Worm (Caenorhabditis elegans) whole organism, L4 larva: ENCODE data around the gene C04B4.2.
"Not testable (repeated sequence)": the region's sequence is repeated elsewhere in the genome, so short reads cannot be mapped to it uniquely, and the experiment has no call there.

Source experiments
- F10B5.3 ChIP-seq: sonication (generic microtip); optimal IDR thresholded peaks from 2 replicates; lab custom pipeline; 2016; ENCODE audit warnings: mild to moderate bottlenecking, missing genetic modification characterization, missing compliant biosample characterization
- F37D6.2 ChIP-seq: sonication (generic microtip); optimal IDR thresholded peaks from 2 replicates; lab custom pipeline; 2016; ENCODE audit warnings: mild to moderate bottlenecking, missing genetic modification characterization, missing compliant biosample characterization
- T26A8.4 ChIP-seq: fragments of 200-800 bp; sonication (Bioruptor generic); IDR thresholded peaks from 2 replicates; pipeline ENCODE4 v1.3.6; 2022; ENCODE audit warnings: missing genetic modification characterization, missing compliant biosample characterization
- Y48G9A.11 ChIP-seq: fragments of 200-800 bp; sonication (Bioruptor generic); IDR thresholded peaks from 2 replicates; pipeline ENCODE4 v1.3.6; 2022; ENCODE audit warnings: missing genetic modification reagents, missing genetic modification characterization, missing compliant biosample characterization
- ZK546.5 ChIP-seq, 2 experiments: sonication (generic microtip); optimal IDR thresholded peaks; 2 replicates each; lab custom pipeline; 2017; ENCODE audit warnings: missing biosample characterization in 2 of 2, missing genetic modification characterization in 2 of 2
- aha-1 ChIP-seq: fragments of 150-350 bp; peaks from one replicate; lab custom pipeline; 2014; ENCODE audit warnings: missing biosample characterization, missing genetic modification characterization
- ama-1 ChIP-seq: fragments of 150-350 bp; optimal IDR thresholded peaks from 2 replicates; lab custom pipeline; 2014; ENCODE audit warnings: inconsistent platforms, mixed read lengths
- attf-4 ChIP-seq: sonication (generic microtip); optimal IDR thresholded peaks from 3 replicates; lab custom pipeline; 2017; ENCODE audit warnings: missing biosample characterization, missing genetic modification characterization
- ceh-28 ChIP-seq: fragments of 150-350 bp; optimal IDR thresholded peaks from 2 replicates; lab custom pipeline; 2014; ENCODE audit warnings: missing biosample characterization, missing genetic modification reagents, missing genetic modification characterization
- ceh-44 ChIP-seq: fragments of 200-800 bp; sonication (Bioruptor generic); IDR thresholded peaks from 2 replicates; pipeline ENCODE4 v1.3.6; 2022; ENCODE audit warnings: missing genetic modification reagents, missing genetic modification characterization, missing compliant biosample characterization
- ceh-62 ChIP-seq: sonication (generic microtip); optimal IDR thresholded peaks from 2 replicates; lab custom pipeline; 2017; ENCODE audit warnings: missing biosample characterization, missing genetic modification characterization
- ceh-82 ChIP-seq: sonication (generic microtip); optimal IDR thresholded peaks from 2 replicates; lab custom pipeline; 2017; ENCODE audit warnings: missing biosample characterization, missing genetic modification characterization
- ces-1 ChIP-seq: fragments of 150-350 bp; sonication (generic microtip); optimal IDR thresholded peaks from 4 replicates; lab custom pipeline; 2014; ENCODE audit warnings: missing biosample characterization, missing genetic modification reagents, missing genetic modification characterization
- ctbp-1 ChIP-seq: fragments of 200-800 bp; sonication (Bioruptor generic); IDR thresholded peaks from 2 replicates; pipeline ENCODE4 v1.3.6; 2022; ENCODE audit warnings: missing genetic modification reagents, missing genetic modification characterization, missing compliant biosample characterization
- daf-8 ChIP-seq: fragments of 200-800 bp; sonication (Bioruptor generic); IDR thresholded peaks from 2 replicates; pipeline ENCODE4 v1.3.6; 2022; ENCODE audit warnings: missing genetic modification characterization, missing compliant biosample characterization
- dmd-8 ChIP-seq: fragments of 200-800 bp; sonication (Bioruptor generic); IDR thresholded peaks from 2 replicates; pipeline ENCODE4 v1.3.6; 2022; ENCODE audit warnings: missing genetic modification characterization, missing compliant biosample characterization
- gei-8 ChIP-seq: fragments of 200-800 bp; sonication (Bioruptor generic); optimal IDR thresholded peaks from 2 replicates; lab custom pipeline; 2018; ENCODE audit warnings: mild to moderate bottlenecking, missing genetic modification characterization, missing compliant biosample characterization
- lin-38 ChIP-seq: fragments of 200-800 bp; sonication (Bioruptor generic); IDR thresholded peaks from 2 replicates; pipeline ENCODE4 v1.3.6; 2022; ENCODE audit warnings: missing genetic modification reagents, missing genetic modification characterization, missing compliant biosample characterization
- madf-9 ChIP-seq: fragments of 200-800 bp; sonication (Bioruptor generic); conservative IDR thresholded peaks from 2 replicates; pipeline ENCODE4 v1.3.6; 2022; ENCODE audit warnings: missing genetic modification reagents, missing genetic modification characterization, missing compliant biosample characterization
- mxl-2 ChIP-seq: fragments of 200-800 bp; sonication (Bioruptor generic); conservative IDR thresholded peaks from 2 replicates; pipeline ENCODE4 v1.3.6; 2022; ENCODE audit warnings: missing genetic modification reagents, missing genetic modification characterization, missing compliant biosample characterization
- nhr-11 ChIP-seq: fragments of 150-350 bp; optimal IDR thresholded peaks from 2 replicates; lab custom pipeline; 2014; ENCODE audit warnings: missing biosample characterization, missing genetic modification characterization
- nhr-111 ChIP-seq: fragments of 200-800 bp; sonication (Bioruptor generic); optimal IDR thresholded peaks from 2 replicates; lab custom pipeline; 2018; ENCODE audit warnings: mild to moderate bottlenecking, missing genetic modification characterization, missing compliant biosample characterization
- nhr-237 ChIP-seq: sonication (generic microtip); optimal IDR thresholded peaks from 2 replicates; lab custom pipeline; 2017; ENCODE audit warnings: missing biosample characterization, missing genetic modification characterization
- nhr-25 ChIP-seq: sonication (generic microtip); optimal IDR thresholded peaks from 2 replicates; lab custom pipeline; 2017; ENCODE audit warnings: missing genetic modification characterization, mild to moderate bottlenecking, missing compliant biosample characterization, antibody characterized with exemption, moderate library complexity, borderline replicate concordance; ENCODE audit not compliant: insufficient read depth
- nhr-28 ChIP-seq: fragments of 150-350 bp; optimal IDR thresholded peaks from 2 replicates; lab custom pipeline; 2014; ENCODE audit warnings: missing biosample characterization, missing genetic modification characterization
- nhr-48 ChIP-seq: sonication (generic microtip); optimal IDR thresholded peaks from 2 replicates; lab custom pipeline; 2016; ENCODE audit warnings: mild to moderate bottlenecking, missing genetic modification characterization, missing compliant biosample characterization
- nhr-76 ChIP-seq: fragments of 150-350 bp; optimal IDR thresholded peaks from 2 replicates; lab custom pipeline; 2014; ENCODE audit warnings: missing biosample characterization, missing genetic modification characterization
- php-3 ChIP-seq: fragments of 200-800 bp; sonication (Bioruptor generic); IDR thresholded peaks from 2 replicates; pipeline ENCODE4 v1.3.6; 2022; ENCODE audit warnings: missing genetic modification reagents, missing genetic modification characterization, missing compliant biosample characterization
- saeg-2 ChIP-seq: fragments of 200-800 bp; sonication (Bioruptor generic); IDR thresholded peaks from 2 replicates; pipeline ENCODE4 v1.3.6; 2022; ENCODE audit warnings: missing genetic modification reagents, missing genetic modification characterization, missing compliant biosample characterization
- skn-1 ChIP-seq: fragments of 150-350 bp; optimal IDR thresholded peaks from 2 replicates; lab custom pipeline; 2014; ENCODE audit warnings: missing biosample characterization, missing genetic modification characterization
- snpc-1.2 ChIP-seq: fragments of 200-800 bp; sonication (Bioruptor generic); IDR thresholded peaks from 2 replicates; pipeline ENCODE4 v1.3.6; 2022; ENCODE audit warnings: missing genetic modification reagents, missing genetic modification characterization, missing compliant biosample characterization
- spr-3 ChIP-seq: fragments of 200-800 bp; sonication (Bioruptor generic); optimal IDR thresholded peaks from 2 replicates; lab custom pipeline; 2018; ENCODE audit warnings: mild to moderate bottlenecking, missing genetic modification characterization, missing compliant biosample characterization
- tra-1 ChIP-seq: fragments of 200-800 bp; sonication (Bioruptor generic); IDR thresholded peaks from 2 replicates; pipeline ENCODE4 v1.3.6; 2022; ENCODE audit warnings: missing genetic modification reagents, missing genetic modification characterization, missing compliant biosample characterization
- unc-39 ChIP-seq: sonication (generic microtip); optimal IDR thresholded peaks from 2 replicates; lab custom pipeline; 2017; ENCODE audit warnings: missing biosample characterization, missing genetic modification characterization
- unc-62 ChIP-seq, 3 experiments: fragments of 150-350 bp in 1 of 3; sonication (generic microtip); optimal IDR thresholded peaks in 2 of 3; peaks in 1 of 3; 1 replicate in 1 of 3; 2 replicates in 2 of 3; lab custom pipeline; 2014 to 2017; ENCODE audit warnings: missing biosample characterization in 3 of 3, missing genetic modification characterization in 3 of 3, missing genetic modification reagents in 3 of 3, missing genotype in 1 of 3
- zip-11 ChIP-seq: fragments of 200-800 bp; sonication (Bioruptor generic); IDR thresholded peaks from 2 replicates; pipeline ENCODE4 v1.3.6; 2022; ENCODE audit warnings: missing genetic modification characterization, missing compliant biosample characterization
- zip-2 ChIP-seq: fragments of 150-350 bp; optimal IDR thresholded peaks from 2 replicates; lab custom pipeline; 2014; ENCODE audit warnings: missing biosample characterization, missing genetic modification characterization
- ztf-11 ChIP-seq: fragments of 150-350 bp; optimal IDR thresholded peaks from 2 replicates; lab custom pipeline; 2014; ENCODE audit warnings: missing biosample characterization, missing genetic modification characterization
- ztf-7 ChIP-seq: fragments of 150-350 bp; optimal IDR thresholded peaks from 2 replicates; lab custom pipeline; 2014; ENCODE audit warnings: missing biosample characterization, missing genetic modification characterization

C04B4.2 gene

ce11 chrX:12306565-12306964 is 23.5 kb downstream of the C04B4.2 start, which contains the start of gene phf-32:
Gene phf-32 (plus strand): TSS chrX:12306865.
- TF ChIP-seq nhr-28 (tag; lab: Kevin White, UChicago) (no peak), ceh-44 (GFP tag; lab: Robert Waterston, UW) (no peak), ceh-62 (tag; lab: Kevin White, UChicago) (no peak), F10B5.3 (no peak), skn-1 (tag; lab: Kevin White, UChicago) (no peak), aha-1 (tag; lab: Kevin White, UChicago) (no peak), ces-1 (GFP tag; lab: Kevin White, UChicago) (no peak), php-3 (GFP tag; lab: Robert Waterston, UW) (no peak), T26A8.4 (GFP tag; lab: Robert Waterston, UW) (no peak), saeg-2 (GFP tag; lab: Robert Waterston, UW) (no peak), ceh-28 (tag; lab: Kevin White, UChicago) (no peak), ztf-7 (no peak), unc-39 (no peak), zip-2 (tag; lab: Kevin White, UChicago) (no peak), ctbp-1 (GFP tag; lab: Robert Waterston, UW) (no peak), lin-38 (no peak), ama-1 (lab: Kevin White, UChicago) (no peak), unc-62 (GFP tag; optimal IDR thresholded peaks at IDR 0.05 in 1 of 2; lab: Kevin White, UChicago) (no peak), unc-62 (tag; optimal IDR thresholded peaks at IDR 0.05; lab: Kevin White, UChicago) (no peak), nhr-48 (tag; lab: Kevin White, UChicago) (no peak), ztf-11 (tag; lab: Kevin White, UChicago) (no peak)

ce11 chrX:12308045-12308499 is 25.0 kb downstream of the C04B4.2 start, which contains the start of gene F17A2.16:
Gene F17A2.16 (plus strand): TSS chrX:12308449.
- TF ChIP-seq unc-62 (GFP tag; optimal IDR thresholded peaks at IDR 0.05 in 1 of 2; lab: Kevin White, UChicago) (peak in 1 of 2 experiments; percentile 54), snpc-1.2 (peak; percentile 82)
- not testable (repeated sequence) for TF ChIP-seq unc-62 (tag; optimal IDR thresholded peaks at IDR 0.05; lab: Kevin White, UChicago)

- TF ChIP-seq F37D6.2 (tag; lab: Kevin White, UChicago) (no peak), mxl-2 (GFP tag; lab: Robert Waterston, UW) (peak; percentile 59; the same call in 1 of the 2 replicates), madf-9 (0 out of 2 replicates have a peak, but pooled peaks have one; percentile 5)
Measured at ce11 chrX:12313779-12314178, 30.7 kb downstream of the C04B4.2 start.

- TF ChIP-seq nhr-11 (tag; lab: Kevin White, UChicago): no peak
- TF ChIP-seq nhr-111 (GFP tag; lab: Kevin White, UChicago): no peak
- peak; percentile 81; the same call in 1 of the 2 replicates for TF ChIP-seq tra-1 (GFP tag; lab: Robert Waterston, UW)
- peak in 1 of 2 experiments; percentile 79 for TF ChIP-seq unc-62 (GFP tag; optimal IDR thresholded peaks at IDR 0.05 in 1 of 2; lab: Kevin White, UChicago)
- no peak for TF ChIP-seq unc-62 (tag; optimal IDR thresholded peaks at IDR 0.05; lab: Kevin White, UChicago)
Measured at ce11 chrX:12314395-12314794, 31.3 kb downstream of the C04B4.2 start.

ce11 chrX:12315268-12315667 is 32.2 kb downstream of the C04B4.2 start, which contains the start of gene xtr-2:
Gene xtr-2 (plus strand): TSS chrX:12315568.
- TF ChIP-seq nhr-76 (tag; lab: Kevin White, UChicago) (no peak), aha-1 (tag; lab: Kevin White, UChicago) (no peak), nhr-25 (tag; lab: Kevin White, UChicago) (no peak), gei-8 (GFP tag; lab: Kevin White, UChicago) (no peak), Y48G9A.11 (no peak), tra-1 (GFP tag; lab: Robert Waterston, UW) (no peak), daf-8 (GFP tag; lab: Robert Waterston, UW) (no peak), nhr-48 (tag; lab: Kevin White, UChicago) (no peak), zip-11 (GFP tag; lab: Robert Waterston, UW) (no peak), ctbp-1 (GFP tag; lab: Robert Waterston, UW) (no peak), attf-4 (tag; lab: Kevin White, UChicago) (no peak), nhr-237 (tag; lab: Kevin White, UChicago) (no peak), ceh-82 (tag; lab: Kevin White, UChicago) (no peak), dmd-8 (GFP tag; lab: Robert Waterston, UW) (no peak), spr-3 (GFP tag; lab: Kevin White, UChicago) (no peak), ZK546.5 (tag; optimal IDR thresholded peaks at IDR 0.05; lab: Kevin White, UChicago) (no peak)
